Worm (Caenorhabditis elegans) whole organism, L4 larva: ENCODE measurements around the gene Y65A5A.2.

Experiments used
- D1046.2 ChIP-seq: fragments of 200-800 bp; sonication (Bioruptor generic); IDR thresholded peaks from 2 replicates; pipeline ENCODE4 v1.3.6; 2022; ENCODE audit warnings: missing genetic modification characterization, missing compliant biosample characterization
- F10B5.3 ChIP-seq: sonication (generic microtip); optimal IDR thresholded peaks from 2 replicates; lab custom pipeline; 2016; ENCODE audit warnings: mild to moderate bottlenecking, missing genetic modification characterization, missing compliant biosample characterization
- F26F4.8 ChIP-seq: fragments of 200-800 bp; sonication (Bioruptor generic); conservative IDR thresholded peaks from 2 replicates; pipeline ENCODE4 v1.3.6; 2022; ENCODE audit warnings: missing genetic modification characterization, missing compliant biosample characterization
- F44E2.7 ChIP-seq: fragments of 200-800 bp; sonication (Bioruptor generic); IDR thresholded peaks from 2 replicates; pipeline ENCODE4 v2.1.2; 2022; ENCODE audit warnings: missing genetic modification characterization, missing compliant biosample characterization
- R02D3.7 ChIP-seq: fragments of 150-350 bp; sonication (generic microtip); optimal IDR thresholded peaks from 3 replicates; lab custom pipeline; 2014; ENCODE audit warnings: missing biosample characterization, missing genetic modification characterization
- T20F7.1 ChIP-seq: fragments of 200-800 bp; sonication (Bioruptor generic); optimal IDR thresholded peaks from 2 replicates; lab custom pipeline; 2018; ENCODE audit warnings: mild to moderate bottlenecking, missing genetic modification characterization, missing compliant biosample characterization
- T26A8.4 ChIP-seq: fragments of 200-800 bp; sonication (Bioruptor generic); IDR thresholded peaks from 2 replicates; pipeline ENCODE4 v1.3.6; 2022; ENCODE audit warnings: missing genetic modification characterization, missing compliant biosample characterization
- Y105C5A.15 ChIP-seq: fragments of 200-800 bp; sonication (Bioruptor generic); IDR thresholded peaks from 2 replicates; pipeline ENCODE4 v1.3.6; 2022; ENCODE audit warnings: missing genetic modification characterization, missing compliant biosample characterization
- Y5F2A.4 ChIP-seq: fragments of 200-800 bp; sonication (Bioruptor generic); optimal IDR thresholded peaks from 2 replicates; lab custom pipeline; 2018; ENCODE audit warnings: mild to moderate bottlenecking, missing genetic modification characterization, missing compliant biosample characterization
- Y75B8A.6 ChIP-seq: fragments of 200-800 bp; sonication (Bioruptor generic); IDR thresholded peaks from 2 replicates; pipeline ENCODE4 v1.3.6; 2022; ENCODE audit warnings: missing genetic modification reagents, missing genetic modification characterization, missing compliant biosample characterization
- aly-2 ChIP-seq: sonication (generic microtip); optimal IDR thresholded peaks from 2 replicates; lab custom pipeline; 2018; ENCODE audit warnings: missing biosample characterization, missing genetic modification characterization
- ceh-20 ChIP-seq: fragments of 200-800 bp; sonication (Bioruptor generic); IDR thresholded peaks from 2 replicates; pipeline ENCODE4 v1.3.6; 2022; ENCODE audit warnings: missing genetic modification reagents, missing genetic modification characterization, missing compliant biosample characterization
- ceh-82 ChIP-seq: sonication (generic microtip); optimal IDR thresholded peaks from 2 replicates; lab custom pipeline; 2017; ENCODE audit warnings: missing biosample characterization, missing genetic modification characterization
- cey-2 ChIP-seq: sonication (generic microtip); optimal IDR thresholded peaks from 3 replicates; lab custom pipeline; 2017; ENCODE audit warnings: missing genetic modification characterization, mild to moderate bottlenecking, missing compliant biosample characterization, antibody characterized with exemption, borderline replicate concordance; ENCODE audit not compliant: insufficient read depth
- ctbp-1 ChIP-seq: fragments of 200-800 bp; sonication (Bioruptor generic); IDR thresholded peaks from 2 replicates; pipeline ENCODE4 v1.3.6; 2022; ENCODE audit warnings: missing genetic modification reagents, missing genetic modification characterization, missing compliant biosample characterization
- daf-19 ChIP-seq: fragments of 200-800 bp; sonication (Bioruptor generic); conservative IDR thresholded peaks from 2 replicates; pipeline ENCODE4 v1.3.6; 2022; ENCODE audit warnings: missing genetic modification characterization, missing compliant biosample characterization
- daf-8 ChIP-seq: fragments of 200-800 bp; sonication (Bioruptor generic); IDR thresholded peaks from 2 replicates; pipeline ENCODE4 v1.3.6; 2022; ENCODE audit warnings: missing genetic modification characterization, missing compliant biosample characterization
- dmd-6 ChIP-seq: fragments of 200-800 bp; sonication (Bioruptor generic); IDR thresholded peaks from 2 replicates; pipeline ENCODE4 v1.3.6; 2022; ENCODE audit warnings: missing genetic modification reagents, missing genetic modification characterization, missing compliant biosample characterization
- dpl-1 ChIP-seq: fragments of 150-350 bp; optimal IDR thresholded peaks from 2 replicates; lab custom pipeline; 2014; ENCODE audit warnings: missing biosample characterization, missing genetic modification reagents, missing genetic modification characterization
- duxl-1 ChIP-seq: sonication (generic microtip); optimal IDR thresholded peaks from 2 replicates; lab custom pipeline; 2016; ENCODE audit warnings: mild to moderate bottlenecking, missing genetic modification characterization, moderate library complexity, missing compliant biosample characterization; ENCODE audit not compliant: poor library complexity
- dve-1 ChIP-seq: sonication (generic microtip); optimal IDR thresholded peaks from 2 replicates; lab custom pipeline; 2017; ENCODE audit warnings: antibody characterized with exemption, mild to moderate bottlenecking, missing genetic modification characterization, missing compliant biosample characterization; ENCODE audit not compliant: insufficient read depth
- egl-27 ChIP-seq: sonication (generic microtip); optimal IDR thresholded peaks from 3 replicates; lab custom pipeline; 2017; ENCODE audit warnings: missing biosample characterization, missing genetic modification reagents, missing genetic modification characterization
- egl-43 ChIP-seq: fragments of 200-800 bp; sonication (Bioruptor generic); IDR thresholded peaks from 2 replicates; pipeline ENCODE4 v1.3.6; 2022; ENCODE audit warnings: missing genetic modification reagents, missing genetic modification characterization, missing compliant biosample characterization
- fkh-10 ChIP-seq: fragments of 150-350 bp; optimal IDR thresholded peaks from 2 replicates; lab custom pipeline; 2014; ENCODE audit warnings: missing biosample characterization, missing genetic modification reagents, missing genetic modification characterization
- hmg-1.1 ChIP-seq: fragments of 200-800 bp; sonication (Bioruptor generic); IDR thresholded peaks from 2 replicates; pipeline ENCODE4 v1.3.6; 2022; ENCODE audit warnings: missing genetic modification reagents, missing genetic modification characterization, missing compliant biosample characterization
- lin-29 ChIP-seq: fragments of 200-800 bp; sonication (Bioruptor generic); IDR thresholded peaks from 2 replicates; pipeline ENCODE4 v1.3.6; 2022; ENCODE audit warnings: missing genetic modification reagents, missing genetic modification characterization, missing compliant biosample characterization
- lin-38 ChIP-seq: fragments of 200-800 bp; sonication (Bioruptor generic); IDR thresholded peaks from 2 replicates; pipeline ENCODE4 v1.3.6; 2022; ENCODE audit warnings: missing genetic modification reagents, missing genetic modification characterization, missing compliant biosample characterization
- lir-3 ChIP-seq: sonication (generic microtip); optimal IDR thresholded peaks from 2 replicates; lab custom pipeline; 2016; ENCODE audit warnings: mild to moderate bottlenecking, missing genetic modification characterization, missing compliant biosample characterization
- mdl-1 ChIP-seq, 2 experiments: fragments of 150-350 bp in 1 of 2; sonication (generic microtip) in 1 of 2; optimal IDR thresholded peaks; 2 replicates each; lab custom pipeline; 2014 to 2017; ENCODE audit warnings: missing biosample characterization in 2 of 2, missing genetic modification characterization in 2 of 2
- mxl-2 ChIP-seq: fragments of 200-800 bp; sonication (Bioruptor generic); conservative IDR thresholded peaks from 2 replicates; pipeline ENCODE4 v1.3.6; 2022; ENCODE audit warnings: missing genetic modification reagents, missing genetic modification characterization, missing compliant biosample characterization
- mxl-3 ChIP-seq: fragments of 200-800 bp; sonication (Bioruptor generic); optimal IDR thresholded peaks from 2 replicates; lab custom pipeline; 2018; ENCODE audit warnings: mild to moderate bottlenecking, missing genetic modification characterization, missing compliant biosample characterization
- nhr-102 ChIP-seq: sonication (generic microtip); optimal IDR thresholded peaks from 2 replicates; lab custom pipeline; 2016; ENCODE audit warnings: mild to moderate bottlenecking, missing genetic modification characterization, moderate library complexity, missing compliant biosample characterization
- nhr-11 ChIP-seq: fragments of 150-350 bp; optimal IDR thresholded peaks from 2 replicates; lab custom pipeline; 2014; ENCODE audit warnings: missing biosample characterization, missing genetic modification characterization
- nhr-6 ChIP-seq: fragments of 150-350 bp; optimal IDR thresholded peaks from 2 replicates; lab custom pipeline; 2014; ENCODE audit warnings: missing biosample characterization, missing genetic modification characterization
- nhr-77 ChIP-seq: fragments of 150-350 bp; optimal IDR thresholded peaks from 2 replicates; lab custom pipeline; 2014; ENCODE audit warnings: missing biosample characterization, missing genetic modification characterization
- pha-4 ChIP-seq, 2 experiments: fragments of 150-350 bp in 1 of 2; fragments of 200-800 bp in 1 of 2; sonication (Bioruptor generic) in 1 of 2; IDR thresholded peaks in 1 of 2; optimal IDR thresholded peaks in 1 of 2; 2 replicates each; pipeline versions ENCODE4 v1.3.6 to Lab custom; 2014 to 2022; ENCODE audit warnings: missing genetic modification characterization in 2 of 2, missing genetic modification reagents in 2 of 2, missing biosample characterization in 1 of 2, missing compliant biosample characterization in 1 of 2
- pqm-1 ChIP-seq: sonication (generic microtip); optimal IDR thresholded peaks from 2 replicates; lab custom pipeline; 2017; ENCODE audit warnings: missing biosample characterization, missing genetic modification characterization
- saeg-2 ChIP-seq: fragments of 200-800 bp; sonication (Bioruptor generic); IDR thresholded peaks from 2 replicates; pipeline ENCODE4 v1.3.6; 2022; ENCODE audit warnings: missing genetic modification reagents, missing genetic modification characterization, missing compliant biosample characterization
- sdz-12 ChIP-seq: fragments of 200-800 bp; sonication (Bioruptor generic); optimal IDR thresholded peaks from 2 replicates; lab custom pipeline; 2018; ENCODE audit warnings: mild to moderate bottlenecking, missing genetic modification characterization, missing compliant biosample characterization
- set-16 ChIP-seq: fragments of 200-800 bp; sonication (Bioruptor generic); IDR thresholded peaks from 2 replicates; pipeline ENCODE4 v1.3.6; 2022; ENCODE audit warnings: missing genetic modification reagents, missing genetic modification characterization, missing compliant biosample characterization
- spr-3 ChIP-seq: fragments of 200-800 bp; sonication (Bioruptor generic); optimal IDR thresholded peaks from 2 replicates; lab custom pipeline; 2018; ENCODE audit warnings: mild to moderate bottlenecking, missing genetic modification characterization, missing compliant biosample characterization
- tag-97 ChIP-seq: fragments of 200-800 bp; sonication (Bioruptor generic); IDR thresholded peaks from 2 replicates; pipeline ENCODE4 v1.3.6; 2022; ENCODE audit warnings: missing genetic modification characterization, missing compliant biosample characterization
- unc-39 ChIP-seq: sonication (generic microtip); optimal IDR thresholded peaks from 2 replicates; lab custom pipeline; 2017; ENCODE audit warnings: missing biosample characterization, missing genetic modification characterization
- vab-7 ChIP-seq: fragments of 200-800 bp; sonication (Bioruptor generic); IDR thresholded peaks from 2 replicates; pipeline ENCODE4 v1.3.6; 2022; ENCODE audit warnings: missing genetic modification reagents, missing genetic modification characterization, missing compliant biosample characterization
- ztf-11 ChIP-seq: fragments of 150-350 bp; optimal IDR thresholded peaks from 2 replicates; lab custom pipeline; 2014; ENCODE audit warnings: missing biosample characterization, missing genetic modification characterization

The Y65A5A.2 gene

ce11 chrIV:16397845-16398607 is 13.8 kb upstream of the Y65A5A.2 start (continued):
- TF ChIP-seq egl-43 (GFP tag; lab: Robert Waterston, UW) (peak; percentile 90), lin-29 (GFP tag; lab: Robert Waterston, UW) (0 out of 2 replicates have a peak, but pooled peaks have one; percentile 24), T26A8.4 (GFP tag; lab: Robert Waterston, UW) (peak; percentile 77), duxl-1 (tag; lab: Kevin White, UChicago) (peak; percentile 82), dve-1 (tag; lab: Kevin White, UChicago) (peak; percentile 40), D1046.2 (peak; percentile 71; the same call in 1 of the 2 replicates), aly-2 (tag; lab: Kevin White, UChicago) (no peak), mdl-1 (tag; optimal IDR thresholded peaks at IDR 0.05; lab: Kevin White, UChicago) (no peak), pha-4 (GFP tag; IDR thresholded peaks at IDR 0.05; lab: Robert Waterston, UW) (peak; percentile 82), pha-4 (tag; optimal IDR thresholded peaks at IDR 0.05; lab: Kevin White, UChicago) (no peak), lin-38 (GFP tag; lab: Robert Waterston, UW) (peak; percentile 95), unc-39 (no peak), ceh-20 (0 out of 2 replicates have a peak, but pooled peaks have one; percentile 49), Y105C5A.15 (GFP tag; lab: Robert Waterston, UW) (peak; percentile 90), pqm-1 (tag; lab: Kevin White, UChicago) (no peak), T20F7.1 (GFP tag; lab: Kevin White, UChicago) (no peak), ceh-82 (tag; lab: Kevin White, UChicago) (no peak), Y75B8A.6 (GFP tag; lab: Robert Waterston, UW) (no peak), nhr-77 (tag; lab: Kevin White, UChicago) (no peak), vab-7 (peak; percentile 67; the same call in 1 of the 2 replicates), egl-27 (tag; lab: Kevin White, UChicago) (no peak), nhr-102 (tag; lab: Kevin White, UChicago) (peak; percentile 58), R02D3.7 (no peak), dpl-1 (GFP tag; lab: Kevin White, UChicago) (no peak), F44E2.7 (GFP tag; lab: Robert Waterston, UW) (0 out of 2 replicates have a peak, but pooled peaks have one; percentile 70)
- TF ChIP-seq, all 104 proteins: peak for 47

ce11 chrIV:16399017-16399416 is 12.8 kb upstream of the Y65A5A.2 start:
- TF ChIP-seq tag-97 (no peak), F10B5.3 (no peak), set-16 (0 out of 2 replicates have a peak, but pooled peaks have one; percentile 13), vab-7 (peak; percentile 83), nhr-6 (tag; lab: Kevin White, UChicago) (peak; percentile 10), spr-3 (GFP tag; lab: Kevin White, UChicago) (peak; percentile 46), ztf-11 (tag; lab: Kevin White, UChicago) (no peak), D1046.2 (no peak), nhr-11 (no peak), F26F4.8 (GFP tag; lab: Robert Waterston, UW) (peak; percentile 81; the same call in 1 of the 2 replicates), daf-8 (GFP tag; lab: Robert Waterston, UW) (no peak), mxl-2 (GFP tag; lab: Robert Waterston, UW) (no peak), saeg-2 (GFP tag; lab: Robert Waterston, UW) (no peak), mxl-3 (peak; percentile 27), mdl-1 (tag; optimal IDR thresholded peaks at IDR 0.05; lab: Kevin White, UChicago) (no peak), Y5F2A.4 (GFP tag; lab: Kevin White, UChicago) (peak; percentile 71), ceh-82 (tag; lab: Kevin White, UChicago) (no peak), F44E2.7 (GFP tag; lab: Robert Waterston, UW) (0 out of 2 replicates have a peak, but pooled peaks have one; percentile 58), aly-2 (tag; lab: Kevin White, UChicago) (no peak), fkh-10 (GFP tag; lab: Kevin White, UChicago) (no peak), ctbp-1 (GFP tag; lab: Robert Waterston, UW) (peak; percentile 74), nhr-102 (tag; lab: Kevin White, UChicago) (peak; percentile 47), dmd-6 (GFP tag; lab: Robert Waterston, UW) (peak; percentile 46), cey-2 (tag; lab: Kevin White, UChicago) (no peak), hmg-1.1 (GFP tag; lab: Robert Waterston, UW) (peak; percentile 84), nhr-77 (tag; lab: Kevin White, UChicago) (no peak), Y75B8A.6 (GFP tag; lab: Robert Waterston, UW) (no peak), dve-1 (tag; lab: Kevin White, UChicago) (peak; percentile 43), daf-19 (GFP tag; lab: Robert Waterston, UW) (peak; percentile 89), sdz-12 (GFP tag; lab: Kevin White, UChicago) (no peak), duxl-1 (tag; lab: Kevin White, UChicago) (peak; percentile 41), T26A8.4 (GFP tag; lab: Robert Waterston, UW) (peak; percentile 74), lir-3 (tag; lab: Kevin White, UChicago) (peak; percentile 18)
